Worm (Caenorhabditis elegans) whole organism, L3 larva: ENCODE data around the gene math-37.

Source experiments
- R02D3.7 ChIP-seq: fragments of 150-350 bp; optimal IDR thresholded peaks from 2 replicates; lab custom pipeline; 2014; ENCODE audit warnings: missing biosample characterization, missing genetic modification characterization
- ZK546.5 ChIP-seq: sonication (generic microtip); optimal IDR thresholded peaks from 2 replicates; lab custom pipeline; 2017; ENCODE audit warnings: missing biosample characterization, missing genetic modification characterization
- aly-2 ChIP-seq: fragments of 150-350 bp; optimal IDR thresholded peaks from 2 replicates; lab custom pipeline; 2014; ENCODE audit warnings: missing biosample characterization, missing genetic modification characterization
- ama-1 ChIP-seq: fragments of 150-350 bp; optimal IDR thresholded peaks from 2 replicates; lab custom pipeline; 2018
- ceh-16 ChIP-seq: sonication (generic microtip); optimal IDR thresholded peaks from 2 replicates; lab custom pipeline; 2017; ENCODE audit warnings: missing biosample characterization, missing genetic modification characterization
- ceh-28 ChIP-seq: fragments of 150-350 bp; optimal IDR thresholded peaks from 2 replicates; lab custom pipeline; 2014; ENCODE audit warnings: missing biosample characterization, missing genetic modification reagents, missing genetic modification characterization
- ceh-9 ChIP-seq: sonication (generic microtip); optimal IDR thresholded peaks from 2 replicates; lab custom pipeline; 2018; ENCODE audit warnings: missing biosample characterization, missing genetic modification characterization
- daf-12 ChIP-seq: fragments of 150-350 bp; optimal IDR thresholded peaks from 2 replicates; lab custom pipeline; 2014; ENCODE audit warnings: missing biosample characterization, missing genetic modification reagents, missing genetic modification characterization
- egl-27 ChIP-seq: sonication (generic microtip); optimal IDR thresholded peaks from 4 replicates; lab custom pipeline; 2017; ENCODE audit warnings: missing biosample characterization, missing genetic modification reagents, missing genetic modification characterization
- egl-5 ChIP-seq: fragments of 150-350 bp; optimal IDR thresholded peaks from 2 replicates; lab custom pipeline; 2017; ENCODE audit warnings: missing biosample characterization, missing genetic modification reagents, missing genetic modification characterization, inconsistent platforms
- elt-1 ChIP-seq: fragments of 150-350 bp; optimal IDR thresholded peaks from 2 replicates; lab custom pipeline; 2014; ENCODE audit warnings: missing biosample characterization, missing genetic modification characterization
- elt-2 ChIP-seq: sonication (generic microtip); optimal IDR thresholded peaks from 2 replicates; lab custom pipeline; 2016; ENCODE audit warnings: missing genetic modification reagents, mild to moderate bottlenecking, missing genetic modification characterization, missing compliant biosample characterization
- eor-1 ChIP-seq, 2 experiments: fragments of 150-350 bp; optimal IDR thresholded peaks; 2 replicates each; lab custom pipeline; 2014 to 2018; ENCODE audit warnings: missing biosample characterization in 2 of 2, missing genetic modification characterization in 2 of 2
- fkh-2 ChIP-seq: fragments of 150-350 bp; optimal IDR thresholded peaks from 2 replicates; lab custom pipeline; 2014; ENCODE audit warnings: missing biosample characterization, missing genetic modification reagents, missing genetic modification characterization
- fos-1 ChIP-seq: fragments of 150-350 bp; optimal IDR thresholded peaks from 2 replicates; lab custom pipeline; 2014; ENCODE audit warnings: missing biosample characterization, missing genetic modification characterization
- hmg-11 ChIP-seq: sonication (generic microtip); optimal IDR thresholded peaks from 2 replicates; lab custom pipeline; 2016; ENCODE audit warnings: missing genetic modification characterization, missing compliant biosample characterization
- jun-1 ChIP-seq: fragments of 150-350 bp; optimal IDR thresholded peaks from 2 replicates; lab custom pipeline; 2014; ENCODE audit warnings: missing biosample characterization, missing genetic modification reagents, missing genetic modification characterization
- lsy-12 ChIP-seq: sonication (generic microtip); optimal IDR thresholded peaks from 2 replicates; lab custom pipeline; 2016; ENCODE audit warnings: mild to moderate bottlenecking, missing genetic modification characterization, missing compliant biosample characterization
- mdl-1 ChIP-seq: fragments of 150-350 bp; optimal IDR thresholded peaks from 2 replicates; lab custom pipeline; 2014; ENCODE audit warnings: missing biosample characterization, missing genetic modification characterization
- mml-1 ChIP-seq: fragments of 150-350 bp; sonication (generic microtip); optimal IDR thresholded peaks from 3 replicates; lab custom pipeline; 2014; ENCODE audit warnings: missing biosample characterization, missing genetic modification characterization
- nhr-11 ChIP-seq: fragments of 150-350 bp; optimal IDR thresholded peaks from 2 replicates; lab custom pipeline; 2014; ENCODE audit warnings: missing biosample characterization, missing genetic modification characterization
- nhr-12 ChIP-seq: fragments of 150-350 bp; optimal IDR thresholded peaks from 2 replicates; lab custom pipeline; 2014; ENCODE audit warnings: missing biosample characterization, missing genetic modification characterization
- nhr-23 ChIP-seq: fragments of 150-350 bp; optimal IDR thresholded peaks from 2 replicates; lab custom pipeline; 2014; ENCODE audit warnings: missing biosample characterization, missing genetic modification reagents, missing genetic modification characterization
- nhr-237 ChIP-seq: fragments of 150-350 bp; optimal IDR thresholded peaks from 2 replicates; lab custom pipeline; 2014; ENCODE audit warnings: missing biosample characterization, missing genetic modification characterization
- nhr-25 ChIP-seq: sonication (generic microtip); optimal IDR thresholded peaks from 2 replicates; lab custom pipeline; 2017; ENCODE audit warnings: missing biosample characterization, missing genetic modification characterization
- nhr-28 ChIP-seq: fragments of 150-350 bp; optimal IDR thresholded peaks from 2 replicates; lab custom pipeline; 2014; ENCODE audit warnings: missing biosample characterization, missing genetic modification characterization
- nhr-67 ChIP-seq: fragments of 150-350 bp; optimal IDR thresholded peaks from 2 replicates; lab custom pipeline; 2014; ENCODE audit warnings: missing biosample characterization, missing genetic modification characterization
- nhr-77 ChIP-seq: fragments of 150-350 bp; optimal IDR thresholded peaks from 2 replicates; lab custom pipeline; 2014; ENCODE audit warnings: missing biosample characterization, missing genetic modification characterization
- pqm-1 ChIP-seq: fragments of 150-350 bp; optimal IDR thresholded peaks from 2 replicates; lab custom pipeline; 2017; ENCODE audit warnings: missing biosample characterization, missing genetic modification characterization, inconsistent platforms
- sea-2 ChIP-seq: fragments of 150-350 bp; sonication (generic microtip); optimal IDR thresholded peaks from 4 replicates; lab custom pipeline; 2014; ENCODE audit warnings: missing biosample characterization, missing genetic modification reagents, missing genetic modification characterization
- skn-1 ChIP-seq: fragments of 150-350 bp; optimal IDR thresholded peaks from 2 replicates; lab custom pipeline; 2014; ENCODE audit warnings: missing biosample characterization, missing genetic modification characterization
- unc-39 ChIP-seq: sonication (generic microtip); optimal IDR thresholded peaks from 4 replicates; lab custom pipeline; 2017; ENCODE audit warnings: missing biosample characterization, missing genetic modification characterization
- unc-62 ChIP-seq: fragments of 150-350 bp; sonication (generic microtip); optimal IDR thresholded peaks from 4 replicates; lab custom pipeline; 2014; ENCODE audit warnings: missing biosample characterization, missing genetic modification reagents, missing genetic modification characterization
- ztf-11 ChIP-seq: fragments of 150-350 bp; optimal IDR thresholded peaks from 2 replicates; lab custom pipeline; 2014; ENCODE audit warnings: missing biosample characterization, missing genetic modification characterization

math-37 gene

ce11 chrII:2150485-2150985 lies 28.5 kb upstream of the math-37 start, which contains the start of the genes C40A11.7 and C40A11.8:
Gene C40A11.7, minus strand, starts transcription at chrII:2150585.
Gene C40A11.8, minus strand, starts transcription at chrII:2150935.
- no peak for TF ChIP-seq nhr-23 (tag; lab: Kevin White, UChicago)
- no peak for TF ChIP-seq nhr-237 (tag; lab: Kevin White, UChicago)
- no peak for TF ChIP-seq unc-62
- no peak for TF ChIP-seq ceh-28 (tag; lab: Kevin White, UChicago)
- no peak for TF ChIP-seq ztf-11 (tag; lab: Kevin White, UChicago)
- TF ChIP-seq nhr-12, result no peak
- TF ChIP-seq mdl-1 (tag; lab: Kevin White, UChicago), result no peak
- TF ChIP-seq aly-2 (tag; lab: Kevin White, UChicago), result no peak
- no peak for TF ChIP-seq fos-1 (tag; lab: Kevin White, UChicago)

ce11 chrII:2146900-2147375 lies 24.9 kb upstream of the math-37 start, which contains the start of gene C40A11.2:
Gene C40A11.2, plus strand, starts transcription at chrII:2146950.
- TF ChIP-seq hmg-11 (tag; lab: Kevin White, UChicago) (no peak), daf-12 (no peak), egl-27 (tag; lab: Kevin White, UChicago) (no peak), eor-1 (tag; optimal IDR thresholded peaks at IDR 0.05; lab: Kevin White, UChicago) (no peak), R02D3.7 (tag; lab: Kevin White, UChicago) (no peak)

- TF ChIP-seq pqm-1 (tag; lab: Kevin White, UChicago) (no peak), eor-1 (tag; optimal IDR thresholded peaks at IDR 0.05; lab: Kevin White, UChicago) (no peak), mml-1 (tag; lab: Kevin White, UChicago) (no peak), egl-5 (no peak), fkh-2 (tag; lab: Kevin White, UChicago) (no peak), sea-2 (GFP tag; lab: Kevin White, UChicago) (no peak), nhr-11 (tag; lab: Kevin White, UChicago) (no peak), lsy-12 (tag; lab: Kevin White, UChicago) (no peak), nhr-67 (no peak), R02D3.7 (tag; lab: Kevin White, UChicago) (no peak), elt-1 (tag; lab: Kevin White, UChicago) (no peak), nhr-23 (tag; lab: Kevin White, UChicago) (no peak), skn-1 (tag; lab: Kevin White, UChicago) (no peak), nhr-25 (tag; lab: Kevin White, UChicago) (no peak), daf-12 (no peak), nhr-12 (no peak), jun-1 (tag; lab: Kevin White, UChicago) (no peak), unc-62 (no peak), unc-39 (no peak)
Measured at ce11 chrII:2145566-2145965, 23.6 kb upstream of the math-37 start, which contains the start of gene C40A11.6. Gene C40A11.6, minus strand, starts transcription at chrII:2145666.

- TF ChIP-seq nhr-28 (tag; lab: Kevin White, UChicago) (no peak), ceh-16 (tag; lab: Kevin White, UChicago) (no peak)
Measured at ce11 chrII:2140817-2141216, 18.8 kb upstream of the math-37 start, which contains the start of gene C40A11.3. Gene C40A11.3, plus strand, starts transcription at chrII:2141117.

- TF ChIP-seq ztf-11 (tag; lab: Kevin White, UChicago), result no peak
- no peak for TF ChIP-seq ceh-9 (tag; lab: Kevin White, UChicago)
- no peak for TF ChIP-seq nhr-77 (tag; lab: Kevin White, UChicago)
- no peak for TF ChIP-seq ZK546.5 (tag; lab: Kevin White, UChicago)
Measured at ce11 chrII:2138901-2139300, 16.9 kb upstream of the math-37 start.

- TF ChIP-seq elt-2, result no peak
- no peak for TF ChIP-seq ama-1 (lab: Kevin White, UChicago)
Measured at ce11 chrII:2137235-2137634, 15.2 kb upstream of the math-37 start, which contains the start of gene C40A11.4. Gene C40A11.4, plus strand, starts transcription at chrII:2137422.
